Worm (Caenorhabditis elegans) whole organism, L1 larva: ENCODE data around the gene W03A5.1.

ENCODE experiments used
- aly-2 ChIP-seq: fragments of 150-350 bp; optimal IDR thresholded peaks from 2 replicates; lab custom pipeline; 2014; ENCODE audit warnings: missing biosample characterization, missing genetic modification characterization
- dpl-1 ChIP-seq, 3 experiments: fragments of 150-350 bp in 2 of 3; sonication (generic microtip) in 1 of 3; optimal IDR thresholded peaks; 2 replicates each; lab custom pipeline; 2014 to 2017; ENCODE audit warnings: missing biosample characterization in 3 of 3, missing genetic modification characterization in 3 of 3, missing genetic modification reagents in 3 of 3
- dsc-1 ChIP-seq: sonication (generic microtip); optimal IDR thresholded peaks from 2 replicates; lab custom pipeline; 2016; ENCODE audit warnings: mild to moderate bottlenecking, missing genetic modification characterization, missing compliant biosample characterization
- fkh-4 ChIP-seq: sonication (generic microtip); optimal IDR thresholded peaks from 2 replicates; lab custom pipeline; 2016; ENCODE audit warnings: missing compliant biosample characterization, missing genetic modification characterization, borderline replicate concordance
- grh-1 ChIP-seq: fragments of 200-800 bp; sonication (Bioruptor generic); IDR thresholded peaks from 2 replicates; pipeline ENCODE4 v1.3.6; 2022; ENCODE audit warnings: missing genetic modification reagents, missing genetic modification characterization, missing compliant biosample characterization
- lsy-2 ChIP-seq, 2 experiments: fragments of 150-350 bp; optimal IDR thresholded peaks; 2 replicates each; lab custom pipeline; 2014; ENCODE audit warnings: missing biosample characterization in 2 of 2, missing genetic modification characterization in 2 of 2
- mdl-1 ChIP-seq, 2 experiments: fragments of 150-350 bp; optimal IDR thresholded peaks; 2 replicates each; lab custom pipeline; 2014 to 2017; ENCODE audit warnings: missing biosample characterization in 2 of 2, missing genetic modification characterization in 2 of 2, inconsistent platforms in 1 of 2
- mef-2 ChIP-seq: fragments of 150-350 bp; optimal IDR thresholded peaks from 2 replicates; lab custom pipeline; 2014; ENCODE audit warnings: missing biosample characterization, missing genetic modification characterization
- nhr-77 ChIP-seq: fragments of 150-350 bp; optimal IDR thresholded peaks from 2 replicates; lab custom pipeline; 2014; ENCODE audit warnings: missing biosample characterization, missing genetic modification characterization
- sox-4 ChIP-seq: sonication (generic microtip); optimal IDR thresholded peaks from 2 replicates; lab custom pipeline; 2016; ENCODE audit warnings: missing genetic modification characterization, missing compliant biosample characterization
- tbx-2 ChIP-seq: sonication (generic microtip); optimal IDR thresholded peaks from 2 replicates; lab custom pipeline; 2016; ENCODE audit warnings: missing genetic modification characterization, missing compliant biosample characterization

DNA sequence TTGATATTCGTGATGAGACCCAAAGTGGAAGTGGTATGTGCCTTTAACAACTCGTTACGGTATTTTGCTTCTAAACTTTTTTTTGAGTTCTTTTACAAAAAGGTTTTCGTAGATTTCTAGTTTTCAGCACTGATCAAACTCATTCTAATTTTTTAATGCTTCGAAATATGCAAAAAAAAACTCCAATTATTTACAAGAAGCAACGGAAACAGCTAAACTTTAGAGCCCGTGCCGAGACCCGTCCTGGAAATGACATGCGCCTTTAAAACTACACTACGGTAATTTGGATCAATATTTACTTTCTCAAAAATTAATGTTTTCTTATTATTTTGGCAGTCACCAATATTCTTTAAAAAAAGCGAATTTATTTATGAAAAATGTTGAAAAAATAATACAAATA is 27.1 kb upstream of the W03A5.1 start:
- TF ChIP-seq nhr-77 (tag; lab: Kevin White, UChicago) (no peak), tbx-2 (tag; lab: Kevin White, UChicago) (no peak), sox-4 (tag; lab: Kevin White, UChicago) (no peak), mdl-1 (tag; optimal IDR thresholded peaks at IDR 0.05; lab: Kevin White, UChicago) (no peak), grh-1 (GFP tag; lab: Robert Waterston, UW) (no peak), lsy-2 (tag; optimal IDR thresholded peaks at IDR 0.05; lab: Kevin White, UChicago) (no peak), aly-2 (tag; lab: Kevin White, UChicago) (no peak), fkh-4 (tag; lab: Kevin White, UChicago) (no peak), dsc-1 (tag; lab: Kevin White, UChicago) (no peak), mef-2 (tag; lab: Kevin White, UChicago) (no peak), dpl-1 (GFP tag; optimal IDR thresholded peaks at IDR 0.05; lab: Kevin White, UChicago) (no peak)
